Worm (Caenorhabditis elegans): ENCODE results near the gene cat-2.
A peak's percentile ranks its signal among the peaks of the same experiment; 100 is the strongest.

cat-2 gene

DNA sequence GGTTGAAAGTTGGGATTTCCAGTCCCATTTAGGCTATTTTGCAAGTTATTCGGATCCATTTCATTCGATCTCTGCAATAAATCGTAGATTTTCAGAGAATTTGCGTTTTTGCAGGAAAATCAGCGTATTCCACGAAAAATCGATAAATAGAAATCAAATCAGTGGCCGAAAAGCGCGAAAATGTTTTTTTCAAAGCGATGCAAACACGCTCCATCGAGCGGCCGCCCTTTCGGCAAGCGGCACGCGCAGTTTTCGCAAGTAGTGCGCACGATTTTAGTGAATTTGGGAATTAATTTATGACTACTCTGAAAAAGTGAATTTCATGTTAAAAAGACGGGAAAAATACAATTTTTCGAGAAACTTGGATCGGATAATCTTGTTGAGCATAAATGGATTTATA is 2.5 kb upstream of the cat-2 start (continued):
- TF ChIP-seq pqm-1 (tag; optimal IDR thresholded peaks at IDR 0.05): peak; percentile 94
- TF ChIP-seq dsc-1 (tag; optimal IDR thresholded peaks at IDR 0.05): peak; percentile 96
- peak; percentile 91 for TF ChIP-seq sox-4 (tag; optimal IDR thresholded peaks at IDR 0.05)
- peak; percentile 74 for TF ChIP-seq F16B12.6 (tag; optimal IDR thresholded peaks at IDR 0.05)
- TF ChIP-seq aha-1 (tag; optimal IDR thresholded peaks at IDR 0.05): peak; percentile 50

DNA sequence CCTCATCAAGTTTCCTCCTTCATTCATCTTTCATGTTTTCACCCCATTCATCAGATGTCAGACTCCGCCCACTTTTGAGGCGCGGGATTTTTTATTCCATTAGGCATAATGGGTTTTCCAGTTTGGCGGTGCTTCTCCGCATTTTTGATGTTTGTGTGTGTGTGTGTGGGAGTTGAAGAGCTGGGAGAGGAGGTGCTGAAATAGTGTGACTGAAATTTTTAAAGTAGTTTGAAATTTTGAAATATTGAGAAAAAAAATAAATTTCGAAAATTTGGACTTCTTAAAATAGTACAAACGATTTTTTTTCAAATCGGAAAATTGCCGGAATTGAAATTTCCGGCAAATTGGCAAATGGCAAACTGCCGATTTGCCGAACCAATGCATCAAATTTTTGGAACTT is 5.9 kb downstream of the cat-2 start, which contains the start of gene scc-2:
Gene scc-2, minus strand, starts transcription at position 101 of the 400 bp plus-strand sequence.
- TF ChIP-seq hpl-2 (GFP tag; optimal IDR thresholded peaks at IDR 0.05): no peak

DNA sequence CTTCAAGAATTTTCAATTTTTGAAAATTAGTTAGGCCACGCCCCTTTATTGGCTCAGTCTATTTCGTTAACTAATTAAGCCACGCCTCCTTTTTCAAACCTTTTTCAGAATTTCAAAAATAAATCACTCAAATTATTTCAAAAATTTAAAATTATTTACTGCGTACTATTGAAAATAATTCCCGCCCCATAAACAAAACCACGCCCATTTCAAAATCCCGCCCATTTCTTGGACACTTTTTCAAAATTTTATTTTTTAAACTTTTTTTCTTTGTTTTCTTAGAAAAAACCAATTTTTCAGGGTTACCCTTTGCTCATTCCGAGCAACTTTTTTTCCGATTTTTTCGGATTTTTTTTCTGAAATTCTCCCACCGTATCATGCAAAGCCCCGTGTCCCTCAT is 6.4 kb downstream of the cat-2 start, which contains the start of gene B0432.14:
Gene B0432.14, plus strand, starts transcription at position 301 of the 400 bp plus-strand sequence.
- no peak for TF ChIP-seq swsn-7 (tag; optimal IDR thresholded peaks at IDR 0.05)
- no peak for TF ChIP-seq lsy-2 (tag; optimal IDR thresholded peaks at IDR 0.05)
- TF ChIP-seq elt-3 (tag; optimal IDR thresholded peaks at IDR 0.05): no peak
- TF ChIP-seq efl-3 (GFP tag; optimal IDR thresholded peaks at IDR 0.05): no peak
- TF ChIP-seq ceh-82 (tag; optimal IDR thresholded peaks at IDR 0.05): no peak
- no peak for TF ChIP-seq nhr-19 (GFP tag; conservative IDR thresholded peaks at IDR 0.05)
- TF ChIP-seq grh-1 (GFP tag; IDR thresholded peaks at IDR 0.05): no peak
- no peak for TF ChIP-seq snu-23 (GFP tag; optimal IDR thresholded peaks at IDR 0.05)
- TF ChIP-seq lin-15B (tag; optimal IDR thresholded peaks at IDR 0.05): no peak
- TF ChIP-seq C04F5.9 (tag; optimal IDR thresholded peaks at IDR 0.05): no peak
- TF ChIP-seq sptf-1 (tag; optimal IDR thresholded peaks at IDR 0.05): no peak
- TF ChIP-seq jun-1 (tag; optimal IDR thresholded peaks at IDR 0.05): no peak
- TF ChIP-seq tbx-2 (tag; optimal IDR thresholded peaks at IDR 0.05): no peak
- no peak for TF ChIP-seq fos-1 (tag; optimal IDR thresholded peaks at IDR 0.05)
- TF ChIP-seq nhr-12 (tag; optimal IDR thresholded peaks at IDR 0.05): no peak
- TF ChIP-seq lin-14 (GFP tag; optimal IDR thresholded peaks at IDR 0.05): no peak
- TF ChIP-seq vab-15 (tag; optimal IDR thresholded peaks at IDR 0.05): no peak
- TF ChIP-seq C34B4.2 (tag; optimal IDR thresholded peaks at IDR 0.05): no peak
- TF ChIP-seq nhr-77 (tag; optimal IDR thresholded peaks at IDR 0.05): no peak

DNA sequence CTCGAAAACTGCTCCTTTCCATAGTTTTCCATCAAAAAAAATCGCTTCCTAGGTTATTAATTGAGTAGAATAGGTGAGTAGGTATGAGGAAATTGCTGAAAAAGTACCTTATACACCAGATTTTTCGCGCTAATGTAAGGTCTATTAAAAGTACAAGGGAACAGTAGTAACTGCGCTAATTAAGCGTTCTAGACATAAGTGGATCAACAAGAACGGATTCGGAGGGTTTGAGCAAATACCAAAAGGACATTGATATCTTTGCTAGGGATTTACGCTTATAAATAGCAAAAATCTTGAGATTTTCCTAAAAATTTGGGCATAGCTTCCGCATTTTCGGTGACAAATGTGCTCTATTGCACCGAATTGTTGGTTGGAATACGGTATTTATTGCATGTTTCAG is 16.3 kb downstream of the cat-2 start, which contains the start of gene B0432.7:
Gene B0432.7, minus strand, starts transcription at position 101 of the 400 bp plus-strand sequence.
- TF ChIP-seq grh-1 (GFP tag; IDR thresholded peaks at IDR 0.05) (no peak), swsn-7 (tag; optimal IDR thresholded peaks at IDR 0.05) (no peak)

DNA sequence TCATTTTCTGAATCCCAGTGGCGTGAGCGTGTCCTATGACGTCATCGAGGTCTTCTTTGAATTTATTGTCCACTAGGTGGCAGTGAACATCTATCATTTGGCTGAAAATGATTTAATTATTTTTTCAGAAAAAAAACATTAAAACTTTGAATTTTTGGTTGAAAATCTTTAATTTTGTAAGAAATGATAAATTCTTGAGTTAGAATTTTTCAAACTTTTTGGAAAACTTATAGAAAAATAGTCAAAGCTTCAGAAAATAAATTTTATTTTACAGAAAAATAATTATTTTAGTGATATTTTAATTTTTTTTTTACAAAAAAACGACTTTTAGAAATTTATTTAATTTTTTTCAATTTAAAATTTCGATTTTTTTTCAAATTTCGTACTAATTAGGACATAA is 21.0 kb downstream of the cat-2 start, which contains the start of gene B0432.8:
Gene B0432.8, minus strand, starts transcription at position 101 of the 400 bp plus-strand sequence.
- TF ChIP-seq egl-27 (tag; optimal IDR thresholded peaks at IDR 0.05) (no peak), lin-39 (tag; optimal IDR thresholded peaks at IDR 0.05) (no peak), lir-3 (tag; optimal IDR thresholded peaks at IDR 0.05; ENCODE audit: poor library complexity) (no peak), C34B4.2 (tag; optimal IDR thresholded peaks at IDR 0.05) (no peak), pag-3 (tag; optimal IDR thresholded peaks at IDR 0.05; ENCODE audit: borderline replicate concordance, insufficient read depth) (no peak), zip-4 (GFP tag; optimal IDR thresholded peaks at IDR 0.05) (no peak), unc-130 (tag; optimal IDR thresholded peaks at IDR 0.05) (no peak), lin-13 (GFP tag; optimal IDR thresholded peaks at IDR 0.05) (no peak), ztf-4 (tag; optimal IDR thresholded peaks at IDR 0.05) (no peak)

DNA sequence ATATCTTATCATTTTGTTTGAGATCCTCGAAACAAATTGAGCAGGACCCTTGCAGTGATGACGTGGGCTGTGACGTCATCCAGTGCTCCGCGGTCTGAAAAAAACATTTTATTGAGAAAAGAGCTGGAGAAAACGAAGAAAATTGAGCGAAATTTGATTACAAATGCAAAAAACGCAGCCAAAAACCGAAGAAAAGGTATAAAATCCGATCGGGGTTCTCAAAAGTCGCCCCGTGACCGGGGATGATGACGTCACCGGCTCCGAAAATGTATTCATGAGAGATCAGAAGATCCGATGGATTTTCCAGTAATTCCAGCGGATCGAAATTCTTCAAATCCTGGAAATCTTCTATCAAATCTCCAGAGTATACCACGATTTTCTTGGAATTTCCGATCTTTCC is 24.9 kb downstream of the cat-2 start, which contains the start of gene trul-1:
Gene trul-1, minus strand, starts transcription at position 101 of the 400 bp plus-strand sequence.
- TF ChIP-seq sptf-1 (tag; optimal IDR thresholded peaks at IDR 0.05): no peak
- no peak for TF ChIP-seq lin-35 (GFP tag; optimal IDR thresholded peaks at IDR 0.05)
- TF ChIP-seq grh-1 (GFP tag; IDR thresholded peaks at IDR 0.05): no peak
- no peak for TF ChIP-seq rnt-1 (tag; optimal IDR thresholded peaks at IDR 0.05)
- TF ChIP-seq nhr-20 (tag; optimal IDR thresholded peaks at IDR 0.05): no peak
- TF ChIP-seq nhr-47 (tag; optimal IDR thresholded peaks at IDR 0.05): no peak
- TF ChIP-seq zip-4 (GFP tag; optimal IDR thresholded peaks at IDR 0.05): no peak
- TF ChIP-seq ces-1 (GFP tag; optimal IDR thresholded peaks at IDR 0.05): no peak
- TF ChIP-seq C04F5.9 (tag; optimal IDR thresholded peaks at IDR 0.05): no peak

Measured in whole organism, L1 larva.